Worm (Caenorhabditis elegans) whole organism, early embryonic: ENCODE measurements around the gene rpl-22.

Experiments used
- B0310.2 ChIP-seq: sonication (generic microtip); optimal IDR thresholded peaks from 2 replicates; lab custom pipeline; 2016; ENCODE audit warnings: mild to moderate bottlenecking, missing genetic modification characterization, missing compliant biosample characterization
- F13C5.2 ChIP-seq: sonication (generic microtip); optimal IDR thresholded peaks from 2 replicates; lab custom pipeline; 2017; ENCODE audit warnings: mild to moderate bottlenecking, missing genetic modification characterization, inconsistent platforms, missing compliant biosample characterization
- aly-1 ChIP-seq: sonication (generic microtip); optimal IDR thresholded peaks from 2 replicates; lab custom pipeline; 2016; ENCODE audit warnings: missing genetic modification characterization, missing compliant biosample characterization
- ama-1 ChIP-seq: fragments of 150-350 bp; optimal IDR thresholded peaks from 2 replicates; lab custom pipeline; 2014
- ceh-13 ChIP-seq: fragments of 200-800 bp; sonication (Bioruptor generic); optimal IDR thresholded peaks from 2 replicates; lab custom pipeline; 2018; ENCODE audit warnings: mild to moderate bottlenecking, missing genetic modification characterization, missing compliant biosample characterization
- ceh-36 ChIP-seq: sonication (generic microtip); optimal IDR thresholded peaks from 2 replicates; lab custom pipeline; 2016; ENCODE audit warnings: missing genetic modification characterization, inconsistent platforms, missing compliant biosample characterization
- ets-7 ChIP-seq: sonication (generic microtip); optimal IDR thresholded peaks from 2 replicates; lab custom pipeline; 2016; ENCODE audit warnings: missing genotype, missing genetic modification characterization, missing compliant biosample characterization
- flt-1 ChIP-seq: fragments of 200-800 bp; sonication (Bioruptor generic); IDR thresholded peaks from 2 replicates; pipeline ENCODE4 v1.3.6; 2022; ENCODE audit warnings: missing genetic modification characterization, missing compliant biosample characterization
- hmbx-1 ChIP-seq: sonication (generic microtip); optimal IDR thresholded peaks from 2 replicates; lab custom pipeline; 2016; ENCODE audit warnings: mild to moderate bottlenecking, missing genetic modification characterization, missing compliant biosample characterization
- hmg-4 ChIP-seq: fragments of 200-800 bp; sonication (Bioruptor generic); optimal IDR thresholded peaks from 2 replicates; lab custom pipeline; 2018; ENCODE audit warnings: mild to moderate bottlenecking, missing genetic modification characterization, missing compliant biosample characterization
- hnd-1 ChIP-seq: sonication (generic microtip); optimal IDR thresholded peaks from 2 replicates; lab custom pipeline; 2016; ENCODE audit warnings: missing genetic modification characterization, missing compliant biosample characterization
- pes-1 ChIP-seq: fragments of 200-800 bp; sonication (Bioruptor generic); IDR thresholded peaks from 2 replicates; pipeline ENCODE4 v1.3.6; 2022; ENCODE audit warnings: missing genetic modification reagents, missing genetic modification characterization, missing compliant biosample characterization
- scrt-1 ChIP-seq: fragments of 200-800 bp; sonication (Bioruptor generic); IDR thresholded peaks from 2 replicates; pipeline ENCODE4 v1.3.6; 2022; ENCODE audit warnings: missing genetic modification characterization, missing compliant biosample characterization
- sea-1 ChIP-seq: fragments of 200-800 bp; sonication (Bioruptor generic); conservative IDR thresholded peaks from 2 replicates; pipeline ENCODE4 v1.3.6; 2022; ENCODE audit warnings: missing genetic modification characterization, missing compliant biosample characterization
- tbx-11 ChIP-seq: fragments of 200-800 bp; sonication (Bioruptor generic); IDR thresholded peaks from 2 replicates; pipeline ENCODE4 v1.3.6; 2022; ENCODE audit warnings: missing genetic modification characterization, missing compliant biosample characterization
- tbx-37 ChIP-seq: fragments of 200-800 bp; sonication (Bioruptor generic); conservative IDR thresholded peaks from 2 replicates; pipeline ENCODE4 v1.3.6; 2022; ENCODE audit warnings: missing genetic modification reagents, missing genetic modification characterization, missing compliant biosample characterization
- tra-4 ChIP-seq: sonication (generic microtip); optimal IDR thresholded peaks from 2 replicates; lab custom pipeline; 2017; ENCODE audit warnings: missing genetic modification characterization, missing compliant biosample characterization

rpl-22 gene

DNA sequence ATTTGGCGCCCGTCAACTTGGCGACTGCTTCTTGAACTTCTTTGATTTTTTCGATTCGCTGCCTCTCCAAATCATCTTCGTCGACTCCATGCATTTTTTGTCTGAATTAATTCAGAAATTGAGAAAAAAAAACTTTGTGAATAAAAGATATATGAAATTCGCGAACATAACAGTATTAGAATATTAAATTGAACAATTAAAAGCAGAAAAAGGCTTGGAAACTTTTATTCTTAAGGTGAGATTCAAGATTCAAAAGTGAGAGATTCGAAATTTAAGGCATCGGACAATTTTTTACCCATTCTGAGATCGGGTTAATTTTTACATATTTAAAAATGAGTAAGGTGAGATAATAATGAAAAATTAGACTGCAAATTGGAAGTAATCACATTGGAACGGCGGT, 21.5 kb upstream of the rpl-22 start, which contains the start of gene F33G12.3:
F33G12.3 (minus strand) TSS at position 101 of the 400 bp plus-strand sequence.
- no peak for TF ChIP-seq pes-1

DNA sequence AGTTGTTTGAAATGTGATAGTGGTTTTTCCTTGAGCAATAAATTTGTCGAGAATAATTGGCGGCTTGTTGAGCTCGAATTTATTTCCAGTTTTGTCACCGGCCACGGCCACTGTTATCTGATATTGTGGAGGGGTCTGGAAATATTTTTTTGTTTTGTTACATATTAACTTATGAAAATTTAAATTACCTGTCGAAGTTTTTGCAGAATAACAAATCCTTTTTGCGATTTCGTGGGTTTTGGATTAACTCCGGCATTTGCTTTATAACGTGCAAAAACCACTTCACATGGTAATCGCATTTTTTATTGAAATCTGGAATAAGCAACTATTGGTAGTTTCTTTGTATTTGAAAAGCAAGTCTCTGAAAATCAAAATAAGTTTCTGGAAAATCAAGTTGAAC, 19.3 kb upstream of the rpl-22 start, which contains the start of gene lrr-1:
lrr-1 (minus strand) TSS at position 312 of the 400 bp plus-strand sequence.
- TF ChIP-seq B0310.2 (tag; lab: Kevin White, UChicago) (no peak), F13C5.2 (tag; lab: Kevin White, UChicago) (no peak), tbx-37 (GFP tag; lab: Robert Waterston, UW) (no peak), hmg-4 (GFP tag; lab: Kevin White, UChicago) (no peak), hnd-1 (tag; lab: Kevin White, UChicago) (no peak)

DNA sequence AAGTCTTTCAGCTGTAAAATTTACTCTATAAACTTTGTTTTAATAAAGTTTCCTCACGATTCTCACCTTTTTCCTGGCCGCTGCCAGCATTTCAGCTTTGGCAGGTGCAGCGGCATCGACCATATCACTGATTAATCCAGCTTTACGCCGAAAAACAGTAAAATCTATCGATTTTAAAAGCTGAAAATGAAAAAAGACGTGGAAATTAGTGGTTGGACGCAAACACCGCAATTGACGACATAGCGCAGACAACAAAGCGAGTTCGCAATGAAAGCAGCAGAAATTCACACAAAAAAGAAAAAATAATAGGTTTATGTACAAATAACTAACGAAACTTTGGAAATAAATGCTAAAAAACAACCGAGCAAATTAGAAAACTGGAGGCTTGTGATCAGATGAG, 15.5 kb upstream of the rpl-22 start, which contains the start of gene golg-2:
golg-2 (minus strand) TSS at position 180 of the 400 bp plus-strand sequence.
- TF ChIP-seq hnd-1 (tag; lab: Kevin White, UChicago): no peak
- TF ChIP-seq tbx-11 (GFP tag; lab: Robert Waterston, UW): no peak
- TF ChIP-seq sea-1 (GFP tag; lab: Robert Waterston, UW): no peak
- TF ChIP-seq tra-4 (tag; lab: Kevin White, UChicago): no peak
- TF ChIP-seq ceh-36 (tag; lab: Kevin White, UChicago): no peak
- TF ChIP-seq ceh-13 (GFP tag; lab: Kevin White, UChicago): no peak
- TF ChIP-seq aly-1 (tag; lab: Kevin White, UChicago): no peak
- TF ChIP-seq scrt-1 (GFP tag; lab: Robert Waterston, UW): no peak
- no peak for TF ChIP-seq hmg-4 (GFP tag; lab: Kevin White, UChicago)
- no peak for TF ChIP-seq F13C5.2 (tag; lab: Kevin White, UChicago)
- no peak for TF ChIP-seq ama-1 (lab: Kevin White, UChicago)
- no peak for TF ChIP-seq B0310.2 (tag; lab: Kevin White, UChicago)
- TF ChIP-seq pes-1: no peak
- TF ChIP-seq flt-1 (GFP tag; lab: Robert Waterston, UW): no peak
- no peak for TF ChIP-seq ets-7 (tag; lab: Kevin White, UChicago)
- no peak for TF ChIP-seq hmbx-1 (tag; lab: Kevin White, UChicago)
- no peak for TF ChIP-seq tbx-37 (GFP tag; lab: Robert Waterston, UW)

DNA sequence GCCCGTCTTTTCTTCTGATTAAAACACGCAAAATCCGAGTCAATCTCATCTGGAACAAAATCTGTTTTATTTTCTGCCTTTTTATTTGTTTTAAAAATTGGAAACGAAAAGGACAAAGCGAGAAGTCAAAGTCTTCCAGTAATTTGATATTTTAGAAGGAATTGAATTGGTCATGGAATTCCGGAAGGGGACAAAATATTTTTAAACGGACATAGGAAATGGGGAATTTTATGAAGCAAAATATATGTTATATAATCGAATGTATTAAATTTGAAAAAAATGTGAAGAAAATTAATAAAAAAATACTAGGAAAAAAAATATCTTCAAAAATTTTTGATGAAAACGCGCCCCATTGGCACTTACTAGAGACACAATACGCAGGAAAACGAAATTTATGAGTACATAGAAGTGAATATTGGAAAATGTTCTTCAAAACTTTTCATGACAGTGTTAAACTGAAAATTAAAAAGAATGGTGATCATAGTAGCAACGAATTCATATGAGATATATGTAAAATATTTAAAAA, 14.7 kb upstream of the rpl-22 start, which contains the start of gene F33G12.7:
F33G12.7 (minus strand) TSS at position 51 of the 526 bp plus-strand sequence.
- TF ChIP-seq scrt-1 (GFP tag; lab: Robert Waterston, UW): no peak

DNA sequence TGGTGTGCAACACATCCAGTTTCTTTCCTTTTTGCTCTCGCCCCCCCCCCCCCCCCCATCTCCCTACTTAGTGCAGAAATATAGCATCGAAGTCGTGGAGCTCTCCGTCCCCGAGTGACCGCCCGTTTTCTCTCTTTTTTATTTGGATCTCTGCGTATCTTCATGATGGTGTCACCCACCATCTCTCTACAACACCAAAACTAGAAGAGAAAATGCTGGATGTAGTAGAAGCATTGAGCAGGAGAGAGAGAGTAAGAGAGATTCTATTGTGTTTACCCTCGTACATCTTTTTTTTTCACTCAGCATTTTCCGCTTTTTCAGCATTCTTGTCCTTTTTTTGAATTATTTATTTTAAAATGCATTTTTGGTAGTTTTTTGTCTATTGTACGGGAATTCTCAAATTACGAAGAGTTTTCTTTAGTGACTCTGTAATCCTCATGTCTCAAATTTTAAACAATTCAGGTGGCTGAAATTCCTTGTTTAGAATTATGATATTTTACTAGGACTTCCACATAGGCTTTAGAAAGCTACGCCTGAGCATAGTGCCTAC, 13.0 kb upstream of the rpl-22 start:
- no peak for TF ChIP-seq ets-7 (tag; lab: Kevin White, UChicago)
- no peak for TF ChIP-seq tra-4 (tag; lab: Kevin White, UChicago)
- no peak for TF ChIP-seq B0310.2 (tag; lab: Kevin White, UChicago)
- no peak for TF ChIP-seq aly-1 (tag; lab: Kevin White, UChicago)
- TF ChIP-seq ama-1 (lab: Kevin White, UChicago): no peak
- TF ChIP-seq tbx-37 (GFP tag; lab: Robert Waterston, UW): no peak
- TF ChIP-seq hmbx-1 (tag; lab: Kevin White, UChicago): no peak
- no peak for TF ChIP-seq sea-1 (GFP tag; lab: Robert Waterston, UW)
- no peak for TF ChIP-seq pes-1
- TF ChIP-seq ceh-13 (GFP tag; lab: Kevin White, UChicago): no peak

ce11 chrII:5046209-5047200, 8.9 kb upstream of the rpl-22 start:
- TF ChIP-seq ama-1 (lab: Kevin White, UChicago) (no peak), scrt-1 (GFP tag; lab: Robert Waterston, UW) (no peak)

DNA sequence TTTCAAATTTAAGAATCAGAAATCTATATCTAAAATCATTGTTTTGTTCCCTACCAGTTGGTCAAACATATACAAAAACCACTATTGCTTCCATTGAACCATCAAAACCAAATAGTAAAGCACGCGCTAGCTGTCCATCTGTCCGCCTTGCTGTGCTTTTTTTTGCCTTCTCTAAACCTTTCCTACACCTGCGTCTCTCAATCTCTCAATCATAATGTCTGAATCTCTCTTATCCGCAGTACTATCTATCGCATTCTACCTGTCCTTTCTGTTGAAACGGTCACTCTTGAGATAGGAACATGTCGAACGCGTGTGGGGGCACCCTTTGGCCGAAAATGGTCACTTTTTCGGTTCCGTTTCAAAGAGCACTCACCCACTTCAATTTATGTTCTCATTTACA, 8.1 kb upstream of the rpl-22 start:
- TF ChIP-seq aly-1 (tag; lab: Kevin White, UChicago): no peak

ce11 chrII:5048185-5048795, 7.1 kb upstream of the rpl-22 start:
- TF ChIP-seq aly-1 (tag; lab: Kevin White, UChicago) (no peak), tbx-11 (GFP tag; lab: Robert Waterston, UW) (no peak), hmg-4 (GFP tag; lab: Kevin White, UChicago) (no peak), pes-1 (no peak), flt-1 (GFP tag; lab: Robert Waterston, UW) (no peak), ama-1 (lab: Kevin White, UChicago) (no peak), B0310.2 (tag; lab: Kevin White, UChicago) (no peak), hnd-1 (tag; lab: Kevin White, UChicago) (no peak), tra-4 (tag; lab: Kevin White, UChicago) (no peak), F13C5.2 (tag; lab: Kevin White, UChicago) (no peak), tbx-37 (GFP tag; lab: Robert Waterston, UW) (no peak), hmbx-1 (tag; lab: Kevin White, UChicago) (no peak), ceh-36 (tag; lab: Kevin White, UChicago) (no peak), ets-7 (tag; lab: Kevin White, UChicago) (no peak), ceh-13 (GFP tag; lab: Kevin White, UChicago) (no peak)
